Fruit fly (Drosophila melanogaster) whole organism, embryonic: ENCODE data around the gene corto.

ENCODE experiments used
- Adf1 ChIP-seq: fragments of 200-800 bp; sonication (Bioruptor generic); IDR thresholded peaks from 2 replicates; pipeline ENCODE4 v1.3.6; 2022; ENCODE audit warnings: missing biosample characterization, missing genetic modification characterization
- Blimp-1 ChIP-seq: fragments of 200-800 bp; sonication (Bioruptor generic); optimal IDR thresholded peaks from 3 replicates; lab custom pipeline; 2018; ENCODE audit warnings: missing biosample characterization, missing genetic modification characterization, mild to moderate bottlenecking, moderate library complexity, missing genetic modification reagents
- CG10209 ChIP-seq: fragments of 200-800 bp; sonication (Bioruptor generic); optimal IDR thresholded peaks from 3 replicates; lab custom pipeline; 2017; ENCODE audit warnings: missing biosample characterization, mild to moderate bottlenecking, missing genetic modification characterization, missing genetic modification reagents
- CG10274 ChIP-seq: fragments of 200-800 bp; sonication (Bioruptor generic); optimal IDR thresholded peaks from 3 replicates; lab custom pipeline; 2017; ENCODE audit warnings: missing biosample characterization, mild to moderate bottlenecking, missing genetic modification characterization
- CG10959 ChIP-seq: fragments of 200-800 bp; sonication (Bioruptor generic); IDR thresholded peaks from 2 replicates; pipeline ENCODE4 v1.3.6; 2022; ENCODE audit warnings: missing biosample characterization, missing genetic modification characterization
- CG11085 ChIP-seq: fragments of 200-800 bp; sonication (Bioruptor generic); IDR thresholded peaks from 2 replicates; pipeline ENCODE4 v1.3.6; 2022; ENCODE audit warnings: missing biosample characterization, missing genetic modification characterization
- CG1233 ChIP-seq: fragments of 200-800 bp; sonication (Bioruptor generic); optimal IDR thresholded peaks from 4 replicates; lab custom pipeline; 2018; ENCODE audit warnings: missing biosample characterization, mild to moderate bottlenecking, missing genetic modification characterization
- CG14014 ChIP-seq: fragments of 200-800 bp; sonication (Bioruptor generic); IDR thresholded peaks from 2 replicates; pipeline ENCODE4 v1.3.6; 2022; ENCODE audit warnings: missing biosample characterization, missing genetic modification characterization
- CG14667 ChIP-seq: fragments of 200-800 bp; sonication (Bioruptor generic); IDR thresholded peaks from 2 replicates; pipeline ENCODE4 v1.3.6; 2022; ENCODE audit warnings: missing biosample characterization, missing genetic modification characterization
- CG14710 ChIP-seq: fragments of 200-800 bp; sonication (Bioruptor generic); optimal IDR thresholded peaks from 3 replicates; lab custom pipeline; 2019; ENCODE audit warnings: missing biosample characterization, mild to moderate bottlenecking, missing genetic modification characterization, moderate library complexity
- CG2116 ChIP-seq: fragments of 200-800 bp; sonication (Bioruptor generic); optimal IDR thresholded peaks from 3 replicates; lab custom pipeline; 2018; ENCODE audit warnings: missing biosample characterization, mild to moderate bottlenecking, missing genetic modification characterization
- CG2202 ChIP-seq: fragments of 200-800 bp; sonication (Bioruptor generic); optimal IDR thresholded peaks from 2 replicates; lab custom pipeline; 2018; ENCODE audit warnings: missing biosample characterization, mild to moderate bottlenecking, missing genetic modification characterization
- CG31441 ChIP-seq: fragments of 200-800 bp; sonication (Bioruptor generic); IDR thresholded peaks from 2 replicates; pipeline ENCODE4 v1.3.6; 2022; ENCODE audit warnings: missing biosample characterization, missing genetic modification characterization
- CG3281 ChIP-seq: fragments of 200-800 bp; sonication (Bioruptor generic); optimal IDR thresholded peaks from 3 replicates; lab custom pipeline; 2017; ENCODE audit warnings: missing biosample characterization, mild to moderate bottlenecking, missing genetic modification characterization
- CG6254 ChIP-seq: fragments of 200-800 bp; sonication (Bioruptor generic); optimal IDR thresholded peaks from 3 replicates; lab custom pipeline; 2017; ENCODE audit warnings: mild to moderate bottlenecking, missing biosample characterization, missing genetic modification reagents, missing genetic modification characterization
- CG6689 ChIP-seq: fragments of 200-800 bp; sonication (Bioruptor generic); IDR thresholded peaks from 2 replicates; pipeline ENCODE4 v1.3.6; 2022; ENCODE audit warnings: missing biosample characterization, missing genetic modification characterization
- CG7745 ChIP-seq: fragments of 200-800 bp; sonication (Bioruptor generic); optimal IDR thresholded peaks from 2 replicates; lab custom pipeline; 2018; ENCODE audit warnings: missing biosample characterization, mild to moderate bottlenecking, missing genetic modification characterization, moderate library complexity
- CG7786 ChIP-seq: fragments of 200-800 bp; sonication (Bioruptor generic); optimal IDR thresholded peaks from 2 replicates; lab custom pipeline; 2016; ENCODE audit warnings: missing biosample characterization, missing genetic modification characterization
- D19A ChIP-seq: fragments of 200-800 bp; optimal IDR thresholded peaks from 3 replicates; lab custom pipeline; 2019; ENCODE audit warnings: missing biosample characterization, mild to moderate bottlenecking, missing genetic modification characterization, moderate library complexity
- Deaf1 ChIP-seq: fragments of 200-800 bp; optimal IDR thresholded peaks from 3 replicates; lab custom pipeline; 2019; ENCODE audit warnings: missing biosample characterization, mild to moderate bottlenecking, missing genetic modification characterization, moderate library complexity
- Dek ChIP-seq: fragments of 200-800 bp; sonication (Bioruptor generic); optimal IDR thresholded peaks from 3 replicates; lab custom pipeline; 2019; ENCODE audit warnings: missing biosample characterization, mild to moderate bottlenecking, missing genetic modification characterization, moderate library complexity
- Dref ChIP-seq: fragments of 200-800 bp; sonication (Bioruptor generic); IDR thresholded peaks from 2 replicates; pipeline ENCODE4 v1.3.6; 2022; ENCODE audit warnings: missing biosample characterization, missing genetic modification characterization
- Ets65A ChIP-seq: fragments of 200-800 bp; sonication (Bioruptor generic); peaks from one replicate; lab custom pipeline; 2016; ENCODE audit warnings: missing biosample characterization, missing genetic modification characterization
- Hr78 ChIP-seq, 2 experiments: fragments of 200-800 bp in 1 of 2; fragments of >200 bp in 1 of 2; sonication (Bioruptor generic) in 1 of 2; optimal IDR thresholded peaks; 2 replicates each; lab custom pipeline; 2017 to 2019; ENCODE audit warnings: missing biosample characterization in 2 of 2, missing genetic modification characterization in 2 of 2, mild to moderate bottlenecking in 1 of 2, moderate library complexity in 1 of 2
- Med ChIP-seq: fragments of 200-800 bp; sonication (Bioruptor generic); peaks from one replicate; lab custom pipeline; 2016; ENCODE audit warnings: missing biosample characterization, missing genetic modification characterization, mild to moderate bottlenecking, inconsistent platforms, moderate library complexity
- Pdp1 ChIP-seq, 2 experiments: fragments of 200-800 bp; sonication (Bioruptor generic); optimal IDR thresholded peaks; 3 replicates each; lab custom pipeline; 2016; ENCODE audit warnings: missing biosample characterization in 2 of 2, missing genetic modification characterization in 2 of 2, mild to moderate bottlenecking in 1 of 2, moderate library complexity in 1 of 2
- Sox102F ChIP-seq: fragments of 200-800 bp; sonication (Bioruptor generic); optimal IDR thresholded peaks from 2 replicates; lab custom pipeline; 2018; ENCODE audit warnings: missing biosample characterization, mild to moderate bottlenecking, missing genetic modification characterization, moderate library complexity
- Xrp1 ChIP-seq: fragments of 200-800 bp; sonication (Bioruptor generic); IDR thresholded peaks from 2 replicates; pipeline ENCODE4 v1.3.6; 2022; ENCODE audit warnings: missing biosample characterization, missing genetic modification characterization
- bsh ChIP-seq, 2 experiments: fragments of 200-800 bp; sonication (Bioruptor generic); optimal IDR thresholded peaks; 2 replicates each; lab custom pipeline; 2017 to 2018; ENCODE audit warnings: mild to moderate bottlenecking in 2 of 2, missing biosample characterization in 2 of 2, missing genetic modification characterization in 2 of 2, moderate library complexity in 1 of 2
- cato ChIP-seq: fragments of 200-800 bp; sonication (Bioruptor generic); optimal IDR thresholded peaks from 2 replicates; lab custom pipeline; 2016; ENCODE audit warnings: missing biosample characterization, missing genetic modification characterization, borderline replicate concordance
- corto ChIP-seq: fragments of 200-800 bp; sonication (Bioruptor generic); optimal IDR thresholded peaks from 2 replicates; lab custom pipeline; 2016; ENCODE audit warnings: missing biosample characterization, mild to moderate bottlenecking, missing genetic modification characterization, moderate library complexity
- crol ChIP-seq: fragments of 200-800 bp; sonication (Bioruptor generic); IDR thresholded peaks from 2 replicates; pipeline ENCODE4 v1.3.6; 2022; ENCODE audit warnings: missing biosample characterization, missing genetic modification characterization
- crp ChIP-seq, 2 experiments: fragments of 200-800 bp; sonication (Bioruptor generic); optimal IDR thresholded peaks; 2 replicates in 1 of 2; 3 replicates in 1 of 2; lab custom pipeline; 2017; ENCODE audit warnings: missing biosample characterization in 2 of 2, missing genetic modification characterization in 2 of 2, mild to moderate bottlenecking in 1 of 2, moderate library complexity in 1 of 2
- gcm ChIP-seq: fragments of 200-800 bp; sonication (Bioruptor generic); optimal IDR thresholded peaks from 2 replicates; lab custom pipeline; 2019; ENCODE audit warnings: missing biosample characterization, mild to moderate bottlenecking, missing genetic modification characterization, moderate library complexity
- grau ChIP-seq: fragments of 200-800 bp; optimal IDR thresholded peaks from 3 replicates; lab custom pipeline; 2019; ENCODE audit warnings: missing biosample characterization, mild to moderate bottlenecking, missing genetic modification characterization, moderate library complexity
- gsb-n ChIP-seq: fragments of 200-800 bp; sonication (Bioruptor generic); optimal IDR thresholded peaks from 3 replicates; lab custom pipeline; 2018; ENCODE audit warnings: missing biosample characterization, mild to moderate bottlenecking, missing genetic modification characterization
- kni ChIP-seq: fragments of 200-800 bp; sonication (Bioruptor generic); optimal IDR thresholded peaks from 3 replicates; lab custom pipeline; 2017; ENCODE audit warnings: mild to moderate bottlenecking, missing biosample characterization, missing genetic modification reagents, missing genetic modification characterization
- lbe ChIP-seq: fragments of 200-800 bp; sonication (Bioruptor generic); optimal IDR thresholded peaks from 2 replicates; lab custom pipeline; 2016; ENCODE audit warnings: missing biosample characterization, mild to moderate bottlenecking, missing genetic modification characterization
- maf-S ChIP-seq: fragments of 200-800 bp; sonication (Bioruptor generic); optimal IDR thresholded peaks from 2 replicates; lab custom pipeline; 2016; ENCODE audit warnings: missing biosample characterization, missing genetic modification characterization
- nom ChIP-seq: fragments of 200-800 bp; sonication (Bioruptor generic); optimal IDR thresholded peaks from 2 replicates; lab custom pipeline; 2017; ENCODE audit warnings: missing biosample characterization, missing genetic modification characterization, mild to moderate bottlenecking, moderate library complexity, missing genetic modification reagents
- org-1 ChIP-seq: fragments of 200-800 bp; sonication (Bioruptor generic); optimal IDR thresholded peaks from 2 replicates; lab custom pipeline; 2017; ENCODE audit warnings: missing biosample characterization, missing genetic modification characterization
- tio ChIP-seq: fragments of 200-800 bp; sonication (Bioruptor generic); optimal IDR thresholded peaks from 2 replicates; lab custom pipeline; 2017; ENCODE audit warnings: missing biosample characterization, missing genetic modification characterization, inconsistent platforms
- zen ChIP-seq: fragments of 200-800 bp; sonication (Bioruptor generic); optimal IDR thresholded peaks from 3 replicates; lab custom pipeline; 2018; ENCODE audit warnings: missing biosample characterization, mild to moderate bottlenecking, missing genetic modification characterization, moderate library complexity

The corto gene

DNA sequence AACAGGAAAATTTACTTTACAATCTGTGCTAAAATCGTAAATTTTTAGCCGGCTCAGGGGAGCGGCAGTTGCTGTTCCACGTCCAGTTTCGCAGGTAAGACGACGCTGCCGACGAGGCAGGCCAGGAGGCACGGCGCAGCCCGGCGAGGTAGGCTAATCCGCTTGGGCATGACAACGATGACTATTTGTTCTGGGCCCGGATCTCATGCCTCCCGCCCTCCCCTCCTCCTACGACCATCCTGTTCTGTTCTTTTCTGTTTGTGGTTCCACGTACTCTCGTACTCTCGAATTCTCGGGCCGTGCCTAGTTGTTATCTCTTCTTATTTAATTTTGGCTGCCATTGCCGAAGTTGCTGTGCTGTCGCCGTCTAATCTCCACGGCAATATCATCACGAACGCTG is 3.4 kb upstream of the corto start (continued):
- peak; percentile 58 for TF ChIP-seq Ets65A (GFP tag; lab: Kevin White, UChicago)
- TF ChIP-seq CG2202 = no peak
- TF ChIP-seq CG1233 = no peak
- TF ChIP-seq Dek = no peak
- no peak for TF ChIP-seq Deaf1 (tag; lab: Kevin White, UChicago)
- TF ChIP-seq Sox102F (GFP tag; lab: Kevin White, UChicago) = no peak
- no peak for TF ChIP-seq cato (GFP tag; lab: Kevin White, UChicago)
- peak; percentile 30 for TF ChIP-seq CG7745
- no peak for TF ChIP-seq CG11085
- no peak for TF ChIP-seq CG6254 (GFP tag; lab: Kevin White, UChicago)
- peak; percentile 80 for TF ChIP-seq crol (GFP tag; lab: Robert Waterston, UW)
- TF ChIP-seq CG3281 = no peak
- no peak for TF ChIP-seq Xrp1 (GFP tag; lab: Robert Waterston, UW)
- TF ChIP-seq gcm (GFP tag; lab: Kevin White, UChicago) = no peak
- TF ChIP-seq CG2116 = no peak
- no peak for TF ChIP-seq CG10959 (GFP tag; lab: Robert Waterston, UW)
- peak; percentile 9 for TF ChIP-seq zen (tag; lab: Kevin White, UChicago)
- no peak for TF ChIP-seq org-1 (GFP tag; lab: Kevin White, UChicago)
- no peak for TF ChIP-seq Dref (GFP tag; lab: Robert Waterston, UW)

dm6 chr3R:5089514-5090259 is 2.8 kb upstream of the corto start:
- TF ChIP-seq CG7786 (GFP tag; lab: Kevin White, UChicago) = no peak
- TF ChIP-seq kni = peak; percentile 25
- peak; percentile 0 for TF ChIP-seq D19A (tag; lab: Kevin White, UChicago)
- TF ChIP-seq grau (tag; lab: Kevin White, UChicago) = peak; percentile 68
- peak; percentile 33 for TF ChIP-seq gsb-n (tag; lab: Kevin White, UChicago)
- peak; percentile 3 for TF ChIP-seq nom (GFP tag; lab: Kevin White, UChicago)
- TF ChIP-seq CG14014 (GFP tag; lab: Robert Waterston, UW) = no peak
- peak; percentile 10; the same call in 1 of the 2 replicates for TF ChIP-seq crol (GFP tag; lab: Robert Waterston, UW)
- peak in 1 of 2 experiments; percentile 79 for TF ChIP-seq bsh (GFP tag; optimal IDR thresholded peaks at IDR 0.05; lab: Kevin White, UChicago)
- TF ChIP-seq corto = peak; percentile 2
- TF ChIP-seq lbe = peak; percentile 23
- no peak for TF ChIP-seq CG6689 (GFP tag; lab: Robert Waterston, UW)
- TF ChIP-seq CG14710 (tag; lab: Kevin White, UChicago) = peak; percentile 20
- no peak for TF ChIP-seq crp (GFP tag; optimal IDR thresholded peaks at IDR 0.05; lab: Kevin White, UChicago)
- no peak for TF ChIP-seq Adf1 (GFP tag; lab: Robert Waterston, UW)
- no peak for TF ChIP-seq tio (GFP tag; lab: Kevin White, UChicago)
- no peak for TF ChIP-seq CG31441 (GFP tag; lab: Robert Waterston, UW)
- TF ChIP-seq Med (GFP tag; lab: Kevin White, UChicago) = peak; percentile 15
- TF ChIP-seq CG10274 (GFP tag; lab: Kevin White, UChicago) = peak; percentile 13
- no peak for TF ChIP-seq Hr78 (GFP tag; optimal IDR thresholded peaks at IDR 0.05; lab: Kevin White, UChicago)
- no peak for TF ChIP-seq maf-S (GFP tag; lab: Kevin White, UChicago)
- TF ChIP-seq CG10209 (GFP tag; lab: Kevin White, UChicago) = no peak
- TF ChIP-seq Blimp-1 (GFP tag; lab: Kevin White, UChicago) = peak; percentile 94
- TF ChIP-seq CG14667 (GFP tag; lab: Robert Waterston, UW) = no peak
- no peak for TF ChIP-seq Pdp1 (GFP tag; optimal IDR thresholded peaks at IDR 0.05; lab: Kevin White, UChicago)
